Worm (Caenorhabditis elegans) whole organism, early embryonic: ENCODE measurements around the gene Y47D7A.11.

Experiments
- ama-1 ChIP-seq: fragments of 150-350 bp; optimal IDR thresholded peaks from 2 replicates; lab custom pipeline; 2014
- hmbx-1 ChIP-seq: sonication (generic microtip); optimal IDR thresholded peaks from 2 replicates; lab custom pipeline; 2016; ENCODE audit warnings: mild to moderate bottlenecking, missing genetic modification characterization, missing compliant biosample characterization
- hnd-1 ChIP-seq: sonication (generic microtip); optimal IDR thresholded peaks from 2 replicates; lab custom pipeline; 2016; ENCODE audit warnings: missing genetic modification characterization, missing compliant biosample characterization
- scrt-1 ChIP-seq: fragments of 200-800 bp; sonication (Bioruptor generic); IDR thresholded peaks from 2 replicates; pipeline ENCODE4 v1.3.6; 2022; ENCODE audit warnings: missing genetic modification characterization, missing compliant biosample characterization
- sea-1 ChIP-seq: fragments of 200-800 bp; sonication (Bioruptor generic); conservative IDR thresholded peaks from 2 replicates; pipeline ENCODE4 v1.3.6; 2022; ENCODE audit warnings: missing genetic modification characterization, missing compliant biosample characterization
- tbx-37 ChIP-seq: fragments of 200-800 bp; sonication (Bioruptor generic); conservative IDR thresholded peaks from 2 replicates; pipeline ENCODE4 v1.3.6; 2022; ENCODE audit warnings: missing genetic modification reagents, missing genetic modification characterization, missing compliant biosample characterization

ce11 chrV:4437215-4437614, 9.1 kb upstream of the Y47D7A.11 start:
- TF ChIP-seq scrt-1 (GFP tag; lab: Robert Waterston, UW) (no peak), hnd-1 (tag; lab: Kevin White, UChicago) (no peak), hmbx-1 (tag; lab: Kevin White, UChicago) (no peak), sea-1 (GFP tag; lab: Robert Waterston, UW) (no peak), tbx-37 (GFP tag; lab: Robert Waterston, UW) (no peak), ama-1 (no peak)
